Fruit fly (Drosophila melanogaster) S2 (cell line): ENCODE results near the gene CG10510.

Experiments
- CG8478 ChIP-seq: fragments of >200 bp; optimal IDR thresholded peaks from 2 replicates; lab custom pipeline; 2018
- CTCF ChIP-seq, 2 experiments: fragments of >200 bp; optimal IDR thresholded peaks; 2 replicates each; lab custom pipeline; 2018

DNA sequence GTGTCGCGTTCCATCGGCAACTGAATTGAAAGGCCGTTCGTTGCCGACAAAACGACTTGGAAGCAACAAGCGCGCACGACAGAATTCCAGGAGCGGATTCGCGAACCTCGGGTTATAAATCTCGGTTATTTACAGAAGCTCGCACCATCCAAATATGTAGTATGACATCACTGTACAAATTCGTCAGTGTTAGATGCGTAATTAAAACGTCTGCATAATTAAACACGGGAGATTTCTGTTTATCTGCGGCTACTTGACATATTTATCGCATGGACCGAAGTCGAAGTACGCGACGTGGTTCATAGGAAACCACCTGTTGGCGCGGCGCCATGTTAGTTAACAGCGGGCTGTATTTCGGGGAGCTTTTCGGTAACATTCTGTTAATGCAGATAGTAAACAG lies 38.0 kb downstream of the CG10510 start, which contains the start of gene Ac78C:
- TF ChIP-seq CTCF (optimal IDR thresholded peaks at IDR 0.05; lab: Kevin White, UChicago) (no peak), CG8478 (lab: Kevin White, UChicago) (no peak)
